Fruit fly (Drosophila melanogaster) whole organism, wandering third instar larva: ENCODE measurements around the gene IntS12.

ENCODE experiments used
- Abd-B ChIP-seq: fragments of >200 bp; optimal IDR thresholded peaks from 2 replicates; lab custom pipeline; 2017; ENCODE audit warnings: missing biosample characterization, missing genetic modification characterization
- CG32264 ChIP-seq: fragments of 200-800 bp; sonication (Bioruptor generic); optimal IDR thresholded peaks from 2 replicates; lab custom pipeline; 2016; ENCODE audit warnings: missing biosample characterization, missing genetic modification characterization
- CG9705 ChIP-seq: fragments of 200-800 bp; sonication (Bioruptor generic); optimal IDR thresholded peaks from 2 replicates; lab custom pipeline; 2018; ENCODE audit warnings: missing biosample characterization, mild to moderate bottlenecking, missing genetic modification characterization
- CrebA ChIP-seq: fragments of 200-800 bp; sonication (Bioruptor generic); optimal IDR thresholded peaks from 2 replicates; lab custom pipeline; 2016; ENCODE audit warnings: missing biosample characterization, mild to moderate bottlenecking, missing genetic modification characterization, borderline replicate concordance
- Dfd ChIP-seq: fragments of >200 bp; optimal IDR thresholded peaks from 2 replicates; lab custom pipeline; 2017; ENCODE audit warnings: missing biosample characterization, missing genetic modification characterization
- Dif ChIP-seq: fragments of 200-275, 200-300 bp; sonication (Bioruptor generic); optimal IDR thresholded peaks from 2 replicates; lab custom pipeline; 2018; ENCODE audit warnings: missing biosample characterization, missing genetic modification characterization; ENCODE audit not compliant: partially characterized antibody
- GATAd ChIP-seq: sonication (Bioruptor generic); optimal IDR thresholded peaks from 2 replicates; lab custom pipeline; 2016; ENCODE audit warnings: missing biosample characterization, missing genetic modification characterization
- HLH106 ChIP-seq: fragments of 200-800 bp; optimal IDR thresholded peaks from 3 replicates; lab custom pipeline; 2019; ENCODE audit warnings: missing biosample characterization, mild to moderate bottlenecking, missing genetic modification characterization, moderate library complexity
- Hnf4 ChIP-seq: fragments of 200-800 bp; sonication (Bioruptor generic); optimal IDR thresholded peaks from 2 replicates; lab custom pipeline; 2016; ENCODE audit warnings: missing biosample characterization, mild to moderate bottlenecking, missing genetic modification characterization
- Hr78 ChIP-seq: fragments of >200 bp; optimal IDR thresholded peaks from 2 replicates; lab custom pipeline; 2017; ENCODE audit warnings: missing biosample characterization, missing genetic modification characterization
- Hr83 ChIP-seq: fragments of 200-300 bp; sonication (Bioruptor generic); optimal IDR thresholded peaks from 2 replicates; lab custom pipeline; 2016; ENCODE audit warnings: missing biosample characterization, mild to moderate bottlenecking, missing genetic modification characterization, moderate library complexity; ENCODE audit not compliant: poor library complexity, severe bottlenecking
- Jra ChIP-seq: sonication (Bioruptor generic); optimal IDR thresholded peaks from 2 replicates; lab custom pipeline; 2016; ENCODE audit warnings: missing biosample characterization, missing genetic modification characterization
- Mio ChIP-seq: sonication (Bioruptor generic); optimal IDR thresholded peaks from 2 replicates; lab custom pipeline; 2016; ENCODE audit warnings: missing biosample characterization, missing genetic modification characterization
- Myc ChIP-seq: fragments of >200 bp; optimal IDR thresholded peaks from 2 replicates; lab custom pipeline; 2017
- N ChIP-seq: fragments of >200 bp; optimal IDR thresholded peaks from 2 replicates; lab custom pipeline; 2018; ENCODE audit warnings: missing biosample characterization, missing external identifiers, missing genetic modification characterization
- OdsH ChIP-seq: fragments of 200-800 bp; sonication (Bioruptor generic); optimal IDR thresholded peaks from 2 replicates; lab custom pipeline; 2016; ENCODE audit warnings: missing biosample characterization, mild to moderate bottlenecking, missing genetic modification characterization
- Rel ChIP-seq, 2 experiments: fragments of 200-800 bp; sonication (Bioruptor generic) in 1 of 2; optimal IDR thresholded peaks; 2 replicates in 1 of 2; 3 replicates in 1 of 2; lab custom pipeline; 2016 to 2019; ENCODE audit warnings: mild to moderate bottlenecking in 2 of 2, missing biosample characterization in 2 of 2, missing genetic modification characterization in 2 of 2, moderate library complexity in 1 of 2
- Sp1 ChIP-seq: fragments of 200-800 bp; sonication (Bioruptor generic); optimal IDR thresholded peaks from 3 replicates; lab custom pipeline; 2019; ENCODE audit warnings: missing biosample characterization, mild to moderate bottlenecking, missing genetic modification characterization, moderate library complexity
- Vsx2 ChIP-seq: fragments of 200-300, 225-300 bp; sonication (Bioruptor generic); optimal IDR thresholded peaks from 2 replicates; lab custom pipeline; 2018; ENCODE audit warnings: missing biosample characterization, missing genetic modification characterization; ENCODE audit not compliant: partially characterized antibody
- br ChIP-seq: fragments of 200-800 bp; sonication (Bioruptor generic); optimal IDR thresholded peaks from 2 replicates; lab custom pipeline; 2016; ENCODE audit warnings: missing biosample characterization, missing genetic modification characterization
- brk ChIP-seq: fragments of 200-800 bp; sonication (Bioruptor generic); optimal IDR thresholded peaks from 2 replicates; lab custom pipeline; 2016; ENCODE audit warnings: missing biosample characterization, mild to moderate bottlenecking, missing genetic modification characterization
- dl ChIP-seq, 2 experiments: fragments of 175-275, 200-275 bp in 1 of 2; fragments of 200-275 bp in 1 of 2; sonication (Bioruptor generic); optimal IDR thresholded peaks; lab custom pipeline; 2018; ENCODE audit warnings: mild to moderate bottlenecking in 2 of 2, missing biosample characterization in 2 of 2, missing genetic modification characterization in 2 of 2, moderate library complexity in 2 of 2; ENCODE audit not compliant: partially characterized antibody in 2 of 2, insufficient read depth in 1 of 2
- dmrt93B ChIP-seq: fragments of 200-800 bp; sonication (Bioruptor generic); optimal IDR thresholded peaks from 2 replicates; lab custom pipeline; 2018; ENCODE audit warnings: missing biosample characterization, mild to moderate bottlenecking, missing genetic modification characterization
- dsf ChIP-seq: sonication (Bioruptor generic); optimal IDR thresholded peaks from 2 replicates; lab custom pipeline; 2016; ENCODE audit warnings: missing biosample characterization, missing genetic modification characterization, borderline replicate concordance
- ey ChIP-seq: fragments of 200-800 bp; sonication (Bioruptor generic); optimal IDR thresholded peaks from 2 replicates; lab custom pipeline; 2016; ENCODE audit warnings: missing biosample characterization, missing genetic modification characterization
- foxo ChIP-seq, 2 experiments: fragments of 200-800 bp; sonication (Bioruptor generic); optimal IDR thresholded peaks; 2 replicates in 1 of 2; 3 replicates in 1 of 2; lab custom pipeline; 2016 to 2017; ENCODE audit warnings: missing biosample characterization in 2 of 2, missing genetic modification characterization in 2 of 2
- fru ChIP-seq: fragments of 200-800 bp; sonication (Bioruptor generic); optimal IDR thresholded peaks from 3 replicates; lab custom pipeline; 2016; ENCODE audit warnings: missing biosample characterization, mild to moderate bottlenecking, missing genetic modification characterization
- h ChIP-seq: fragments of 200-800 bp; sonication (Bioruptor generic); optimal IDR thresholded peaks from 3 replicates; lab custom pipeline; 2016; ENCODE audit warnings: missing biosample characterization, mild to moderate bottlenecking, missing genetic modification characterization
- jim ChIP-seq: fragments of 175-275, 200-325 bp; sonication (Bioruptor generic); optimal IDR thresholded peaks from 2 replicates; lab custom pipeline; 2016; ENCODE audit warnings: missing biosample characterization, mild to moderate bottlenecking, missing genetic modification characterization
- lola ChIP-seq: fragments of >200 bp; optimal IDR thresholded peaks from 2 replicates; lab custom pipeline; 2017; ENCODE audit warnings: missing biosample characterization, missing genetic modification characterization
- pan ChIP-seq: fragments of >200 bp; optimal IDR thresholded peaks from 2 replicates; lab custom pipeline; 2017
- psq ChIP-seq: fragments of 200-800 bp; sonication (Bioruptor generic); optimal IDR thresholded peaks from 3 replicates; lab custom pipeline; 2017; ENCODE audit warnings: missing biosample characterization, mild to moderate bottlenecking, missing genetic modification characterization, moderate library complexity
- rgr ChIP-seq: fragments of 200-800 bp; sonication (Bioruptor generic); optimal IDR thresholded peaks from 3 replicates; lab custom pipeline; 2016; ENCODE audit warnings: missing biosample characterization, mild to moderate bottlenecking, missing genetic modification characterization
- sage ChIP-seq: fragments of 200-800 bp; sonication (Bioruptor generic); optimal IDR thresholded peaks from 2 replicates; lab custom pipeline; 2016; ENCODE audit warnings: missing biosample characterization, mild to moderate bottlenecking, missing genetic modification characterization
- sv ChIP-seq: fragments of 200-800 bp; sonication (Bioruptor generic); optimal IDR thresholded peaks from 3 replicates; lab custom pipeline; 2016; ENCODE audit warnings: missing biosample characterization, missing genetic modification characterization
- tai ChIP-seq: sonication (Bioruptor generic); optimal IDR thresholded peaks from 2 replicates; lab custom pipeline; 2016; ENCODE audit warnings: missing biosample characterization, missing genetic modification characterization
- woc ChIP-seq: sonication (Bioruptor generic); optimal IDR thresholded peaks from 2 replicates; lab custom pipeline; 2016; ENCODE audit warnings: missing biosample characterization, mild to moderate bottlenecking, missing genetic modification characterization

IntS12 gene

dm6 chr3R:26892764-26893163, 29.6 kb downstream of the IntS12 start:
- TF ChIP-seq foxo (GFP tag; optimal IDR thresholded peaks at IDR 0.05; lab: Kevin White, UChicago) (peak in 1 of 2 experiments; percentile 51), fru (GFP tag; lab: Kevin White, UChicago) (peak; percentile 7), lola (GFP tag; lab: Kevin White, UChicago) (no peak), dmrt93B (GFP tag; lab: Kevin White, UChicago) (no peak), OdsH (GFP tag; lab: Kevin White, UChicago) (peak; percentile 36), br (GFP tag; lab: Kevin White, UChicago) (peak; percentile 52), Myc (no peak), rgr (peak; percentile 26), Dfd (no peak), Hr83 (GFP tag; lab: Kevin White, UChicago) (no peak), Abd-B (no peak), Mio (GFP tag; lab: Kevin White, UChicago) (no peak), CG32264 (no peak), Hnf4 (peak; percentile 33), h (no peak), psq (GFP tag; lab: Kevin White, UChicago) (peak; percentile 27), Hr78 (GFP tag; lab: Kevin White, UChicago) (no peak), sage (GFP tag; lab: Kevin White, UChicago) (no peak), CrebA (no peak), jim (GFP tag; lab: Kevin White, UChicago) (no peak), Rel (GFP tag; optimal IDR thresholded peaks at IDR 0.05; lab: Kevin White, UChicago) (no peak), Rel (tag; optimal IDR thresholded peaks at IDR 0.05; lab: Kevin White, UChicago) (no peak), N (no peak), woc (peak; percentile 27), Jra (GFP tag; lab: Kevin White, UChicago) (no peak), ey (peak; percentile 59), sv (GFP tag; lab: Kevin White, UChicago) (no peak)

dm6 chr3R:26893621-26894316, 30.6 kb downstream of the IntS12 start:
- no peak for TF ChIP-seq brk
- no peak for TF ChIP-seq h
- no peak for TF ChIP-seq Jra (GFP tag; lab: Kevin White, UChicago)
- no peak for TF ChIP-seq sv (GFP tag; lab: Kevin White, UChicago)
- peak; percentile 36 for TF ChIP-seq OdsH (GFP tag; lab: Kevin White, UChicago)
- TF ChIP-seq dl (GFP tag; optimal IDR thresholded peaks at IDR 0.05; lab: Kevin White, UChicago; ENCODE audit: insufficient read depth in 1 of 2, partially characterized antibody in 2 of 2): no peak
- peak; percentile 43 for TF ChIP-seq ey
- TF ChIP-seq Sp1 (GFP tag; lab: Kevin White, UChicago): peak; percentile 10
- TF ChIP-seq CG32264: no peak
- TF ChIP-seq Rel (GFP tag; optimal IDR thresholded peaks at IDR 0.05; lab: Kevin White, UChicago): no peak
- no peak for TF ChIP-seq Rel (tag; optimal IDR thresholded peaks at IDR 0.05; lab: Kevin White, UChicago)
- TF ChIP-seq jim (GFP tag; lab: Kevin White, UChicago): no peak
- no peak for TF ChIP-seq Myc
- TF ChIP-seq psq (GFP tag; lab: Kevin White, UChicago): peak; percentile 34
- TF ChIP-seq rgr: peak; percentile 29
- peak in 1 of 2 experiments; percentile 47 for TF ChIP-seq foxo (GFP tag; optimal IDR thresholded peaks at IDR 0.05; lab: Kevin White, UChicago)
- TF ChIP-seq GATAd: no peak
- peak; percentile 29 for TF ChIP-seq br (GFP tag; lab: Kevin White, UChicago)
- TF ChIP-seq Dif: no peak
- peak; percentile 41 for TF ChIP-seq fru (GFP tag; lab: Kevin White, UChicago)
- TF ChIP-seq woc: peak; percentile 22
- TF ChIP-seq dsf (GFP tag; lab: Kevin White, UChicago): no peak
- no peak for TF ChIP-seq N
- peak; percentile 13 for TF ChIP-seq HLH106
- no peak for TF ChIP-seq Vsx2 (GFP tag; lab: Kevin White, UChicago)
- TF ChIP-seq dmrt93B (GFP tag; lab: Kevin White, UChicago): no peak

dm6 chr3R:26896260-26896659, 33.1 kb downstream of the IntS12 start:
- TF ChIP-seq tai (no peak), Hr83 (GFP tag; lab: Kevin White, UChicago) (no peak), h (no peak), Sp1 (GFP tag; lab: Kevin White, UChicago) (no peak), GATAd (no peak), CrebA (no peak), CG9705 (GFP tag; lab: Kevin White, UChicago) (no peak), CG32264 (no peak), Hr78 (GFP tag; lab: Kevin White, UChicago) (no peak), Hnf4 (no peak), br (GFP tag; lab: Kevin White, UChicago) (no peak), Mio (GFP tag; lab: Kevin White, UChicago) (no peak), pan (lab: Kevin White, UChicago) (no peak), Jra (GFP tag; lab: Kevin White, UChicago) (no peak), psq (GFP tag; lab: Kevin White, UChicago) (no peak), HLH106 (no peak), Dif (no peak), dl (GFP tag; optimal IDR thresholded peaks at IDR 0.05; lab: Kevin White, UChicago; ENCODE audit: insufficient read depth in 1 of 2, partially characterized antibody in 2 of 2) (no peak)
